Fruit fly (Drosophila melanogaster): Measurements from ENCODE around the gene CG9331.

The CG9331 gene

DNA sequence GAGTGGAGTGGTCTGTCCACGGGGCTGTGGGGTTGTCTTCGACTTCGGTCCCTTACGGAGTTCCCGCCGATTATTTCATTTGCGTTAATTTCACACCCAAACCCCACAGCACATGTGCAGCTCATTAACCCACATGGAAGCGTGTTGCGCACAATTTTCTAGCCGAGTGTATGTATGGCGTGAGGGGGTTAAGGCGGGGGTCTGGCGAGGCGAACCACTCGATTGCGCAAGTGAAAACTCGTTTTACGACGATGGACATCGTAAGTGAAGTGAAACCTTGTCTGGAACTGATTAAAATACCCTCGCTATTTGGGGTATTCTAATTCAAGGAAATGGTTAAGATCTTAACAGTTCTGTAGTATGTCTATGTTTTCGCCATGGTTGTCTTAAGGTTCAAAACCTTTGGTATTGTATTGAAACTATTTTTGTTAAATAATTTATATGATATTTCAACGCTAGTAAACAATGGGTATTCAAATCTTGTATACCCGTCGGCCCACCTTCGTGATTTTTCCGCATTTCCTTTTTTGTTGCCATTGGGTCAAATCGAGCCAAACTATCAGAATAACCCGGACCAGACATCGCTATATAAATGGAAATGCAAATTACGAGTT, 11.5 kb upstream of the CG9331 start (continued):
- TF ChIP-seq CG9932 (GFP tag; IDR thresholded peaks at IDR 0.05) (no peak; the same call in 1 of the 2 replicates), seq (GFP tag; IDR thresholded peaks at IDR 0.05) (peak; percentile 26; the same call in 1 of the 2 replicates), CG9876 (GFP tag; optimal IDR thresholded peaks at IDR 0.05) (no peak), Chrac-16 (GFP tag; optimal IDR thresholded peaks at IDR 0.05) (peak; percentile 15), Doc2 (GFP tag; IDR thresholded peaks at IDR 0.05) (no peak), CG16815 (GFP tag; optimal IDR thresholded peaks at IDR 0.05) (no peak), fd96Cb (tag; optimal IDR thresholded peaks at IDR 0.05) (peak; percentile 39), Ets65A (GFP tag) (no peak), disco-r (GFP tag; optimal IDR thresholded peaks at IDR 0.05) (no peak), CG15269 (tag; optimal IDR thresholded peaks at IDR 0.05) (peak; percentile 80), CTCF (GFP tag; optimal IDR thresholded peaks at IDR 0.05) (no peak), Kr (GFP tag; optimal IDR thresholded peaks at IDR 0.05) (no peak), pb (GFP tag; optimal IDR thresholded peaks at IDR 0.05) (no peak), HLHmδ (GFP tag; optimal IDR thresholded peaks at IDR 0.05) (no peak), CG18011 (GFP tag; optimal IDR thresholded peaks at IDR 0.05) (no peak), her (GFP tag; optimal IDR thresholded peaks at IDR 0.05) (no peak), dati (GFP tag; IDR thresholded peaks at IDR 0.05) (no peak), unpg (GFP tag; optimal IDR thresholded peaks at IDR 0.05) (peak; percentile 58), CG11560 (tag; IDR thresholded peaks at IDR 0.05) (no peak), cg (GFP tag; optimal IDR thresholded peaks at IDR 0.05) (no peak), CG15479 (GFP tag; optimal IDR thresholded peaks at IDR 0.05) (no peak), slp2 (GFP tag; optimal IDR thresholded peaks at IDR 0.05) (no peak), CG6791 (GFP tag; IDR thresholded peaks at IDR 0.05; ENCODE audit: partially characterized antibody) (no peak), grn (GFP tag; optimal IDR thresholded peaks at IDR 0.05) (no peak), CG31365 (tag; optimal IDR thresholded peaks at IDR 0.05) (no peak), dmrt11E (tag; optimal IDR thresholded peaks at IDR 0.05) (no peak), sqz (GFP tag; optimal IDR thresholded peaks at IDR 0.05) (peak; percentile 24), da (GFP tag; optimal IDR thresholded peaks at IDR 0.05) (no peak), CG4424 (GFP tag; optimal IDR thresholded peaks at IDR 0.05) (peak; percentile 23), Sox100B (GFP tag; optimal IDR thresholded peaks at IDR 0.05) (peak; percentile 34), tio (GFP tag; optimal IDR thresholded peaks at IDR 0.05) (no peak), Meics (GFP tag; optimal IDR thresholded peaks at IDR 0.05) (peak; percentile 39), Deaf1 (tag; optimal IDR thresholded peaks at IDR 0.05) (peak; percentile 42), Bteb2 (GFP tag; optimal IDR thresholded peaks at IDR 0.05) (no peak), Ets97D (GFP tag; optimal IDR thresholded peaks at IDR 0.05) (no peak), chinmo (GFP tag; IDR thresholded peaks at IDR 0.05; ENCODE audit: partially characterized antibody) (0 out of 4 replicates have a peak, but pooled peaks have one; percentile 36), ssp (GFP tag; IDR thresholded peaks at IDR 0.05) (no peak), hth (optimal IDR thresholded peaks at IDR 0.05) (no peak), CG2712 (tag; optimal IDR thresholded peaks at IDR 0.05) (peak; percentile 57), oc (tag; optimal IDR thresholded peaks at IDR 0.05) (peak; percentile 6), CG7987 (GFP tag; optimal IDR thresholded peaks at IDR 0.05) (no peak), CG10979 (tag; optimal IDR thresholded peaks at IDR 0.05) (peak; percentile 29), ken (GFP tag; IDR thresholded peaks at IDR 0.05) (no peak), CG16863 (GFP tag; optimal IDR thresholded peaks at IDR 0.05) (no peak), tgo (GFP tag; IDR thresholded peaks at IDR 0.05) (peak; percentile 17; the same call in 1 of the 3 replicates), CG34422 (GFP tag; IDR thresholded peaks at IDR 0.05) (0 out of 3 replicates have a peak, but pooled peaks have one; percentile 30), sisA (GFP tag; IDR thresholded peaks at IDR 0.05) (peak; percentile 50; the same call in 1 of the 2 replicates), Fer1 (GFP tag; optimal IDR thresholded peaks at IDR 0.05) (peak; percentile 61), CG4854 (GFP tag; optimal IDR thresholded peaks at IDR 0.05) (no peak), btn (GFP tag; optimal IDR thresholded peaks at IDR 0.05) (no peak), fd64A (GFP tag; optimal IDR thresholded peaks at IDR 0.05) (no peak), Max (GFP tag; optimal IDR thresholded peaks at IDR 0.05) (no peak)

All from whole organism, embryonic.